Fruit fly (Drosophila melanogaster) whole organism, embryonic: ENCODE data around the gene CG14984.

Source experiments
- CG10565 ChIP-seq: fragments of 200-800 bp; sonication (Bioruptor generic); optimal IDR thresholded peaks from 3 replicates; lab custom pipeline; 2016; ENCODE audit warnings: missing biosample characterization, mild to moderate bottlenecking, missing genetic modification characterization
- CG13424 ChIP-seq: fragments of 200-800 bp; sonication (Bioruptor generic); optimal IDR thresholded peaks from 2 replicates; lab custom pipeline; 2019; ENCODE audit warnings: missing biosample characterization, mild to moderate bottlenecking, missing genetic modification characterization, moderate library complexity
- CG15011 ChIP-seq: fragments of 200-800 bp; sonication (Bioruptor generic); optimal IDR thresholded peaks from 3 replicates; lab custom pipeline; 2018; ENCODE audit warnings: missing biosample characterization, mild to moderate bottlenecking, missing genetic modification characterization
- CG15601 ChIP-seq: fragments of 200-800 bp; sonication (Bioruptor generic); optimal IDR thresholded peaks from 3 replicates; lab custom pipeline; 2019; ENCODE audit warnings: missing biosample characterization, mild to moderate bottlenecking, missing genetic modification characterization, moderate library complexity
- CG1603 ChIP-seq: fragments of 200-800 bp; sonication (Bioruptor generic); optimal IDR thresholded peaks from 2 replicates; lab custom pipeline; 2019; ENCODE audit warnings: missing biosample characterization, mild to moderate bottlenecking, missing genetic modification characterization, moderate library complexity
- CG1647 ChIP-seq: fragments of 200-800 bp; sonication (Bioruptor generic); optimal IDR thresholded peaks from 3 replicates; lab custom pipeline; 2016; ENCODE audit warnings: missing biosample characterization, missing genetic modification characterization
- CG16863 ChIP-seq: fragments of 200-800 bp; sonication (Bioruptor generic); optimal IDR thresholded peaks from 3 replicates; lab custom pipeline; 2016; ENCODE audit warnings: missing biosample characterization, missing genetic modification characterization
- CG17359 ChIP-seq: fragments of 200-800 bp; sonication (Bioruptor generic); optimal IDR thresholded peaks from 3 replicates; lab custom pipeline; 2018; ENCODE audit warnings: missing biosample characterization, mild to moderate bottlenecking, missing genetic modification characterization, moderate library complexity
- CG17385 ChIP-seq: fragments of 200-800 bp; sonication (Bioruptor generic); optimal IDR thresholded peaks from 3 replicates; lab custom pipeline; 2018; ENCODE audit warnings: missing biosample characterization, mild to moderate bottlenecking, missing genetic modification characterization
- CG18599 ChIP-seq: fragments of 200-800 bp; sonication (Bioruptor generic); optimal IDR thresholded peaks from 3 replicates; lab custom pipeline; 2017; ENCODE audit warnings: missing biosample characterization, missing genetic modification characterization, mild to moderate bottlenecking, moderate library complexity, missing genetic modification reagents
- CG31441 ChIP-seq: fragments of 200-800 bp; sonication (Bioruptor generic); IDR thresholded peaks from 2 replicates; pipeline ENCODE4 v1.3.6; 2022; ENCODE audit warnings: missing biosample characterization, missing genetic modification characterization
- CG32532 ChIP-seq: fragments of 200-800 bp; sonication (Bioruptor generic); IDR thresholded peaks from 2 replicates; pipeline ENCODE4 v1.3.6; 2022; ENCODE audit warnings: missing biosample characterization, missing genetic modification characterization
- CG34224 ChIP-seq: fragments of 200-800 bp; sonication (Bioruptor generic); IDR thresholded peaks from 3 replicates; pipeline ENCODE4 v1.3.6; 2022; ENCODE audit warnings: missing biosample characterization, missing genetic modification characterization; ENCODE audit not compliant: partially characterized antibody
- CG34376 ChIP-seq: fragments of 200-800 bp; sonication (Bioruptor generic); optimal IDR thresholded peaks from 2 replicates; lab custom pipeline; 2018; ENCODE audit warnings: missing biosample characterization, mild to moderate bottlenecking, missing genetic modification characterization
- CG3847 ChIP-seq: fragments of 200-800 bp; sonication (Bioruptor generic); IDR thresholded peaks from 2 replicates; pipeline ENCODE4 v1.3.6; 2022; ENCODE audit warnings: missing biosample characterization, missing genetic modification characterization
- CG4404 ChIP-seq: fragments of 200-800 bp; sonication (Bioruptor generic); IDR thresholded peaks from 2 replicates; pipeline ENCODE4 v1.3.6; 2022; ENCODE audit warnings: missing biosample characterization, missing genetic modification characterization
- CG6854 ChIP-seq: fragments of 200-800 bp; sonication (Bioruptor generic); optimal IDR thresholded peaks from 3 replicates; lab custom pipeline; 2017; ENCODE audit warnings: missing biosample characterization, mild to moderate bottlenecking, missing genetic modification characterization
- CG7271 ChIP-seq: fragments of 200-800 bp; sonication (Bioruptor generic); optimal IDR thresholded peaks from 2 replicates; lab custom pipeline; 2018; ENCODE audit warnings: missing biosample characterization, mild to moderate bottlenecking, missing genetic modification characterization, moderate library complexity
- CG7928 ChIP-seq: fragments of 200-800 bp; sonication (Bioruptor generic); optimal IDR thresholded peaks from 2 replicates; lab custom pipeline; 2017; ENCODE audit warnings: missing biosample characterization, mild to moderate bottlenecking, missing genetic modification characterization
- D19B ChIP-seq: fragments of 200-800 bp; sonication (Bioruptor generic); optimal IDR thresholded peaks from 2 replicates; lab custom pipeline; 2017; ENCODE audit warnings: missing biosample characterization, mild to moderate bottlenecking, missing genetic modification characterization
- Dad ChIP-seq: fragments of 200-800 bp; sonication (Bioruptor generic); optimal IDR thresholded peaks from 3 replicates; lab custom pipeline; 2016; ENCODE audit warnings: missing biosample characterization, missing genetic modification characterization
- Dbx ChIP-seq: fragments of 200-800 bp; sonication (Bioruptor generic); IDR thresholded peaks from 3 replicates; pipeline ENCODE4 v1.3.6; 2022; ENCODE audit warnings: missing biosample characterization, missing genetic modification characterization
- Drgx ChIP-seq: fragments of 200-800 bp; sonication (Bioruptor generic); IDR thresholded peaks from 2 replicates; pipeline ENCODE4 v1.3.6; 2022; ENCODE audit warnings: missing biosample characterization, missing genetic modification characterization
- E2f1 ChIP-seq: fragments of 200-800 bp; sonication (Bioruptor generic); IDR thresholded peaks from 2 replicates; pipeline ENCODE4 v1.3.6; 2022; ENCODE audit warnings: missing biosample characterization, missing genetic modification characterization
- Fer2 ChIP-seq: fragments of 200-800 bp; sonication (Bioruptor generic); optimal IDR thresholded peaks from 2 replicates; lab custom pipeline; 2018; ENCODE audit warnings: missing biosample characterization, mild to moderate bottlenecking, missing genetic modification characterization, moderate library complexity
- HHEX ChIP-seq: fragments of 200-800 bp; sonication (Bioruptor generic); optimal IDR thresholded peaks from 3 replicates; lab custom pipeline; 2017; ENCODE audit warnings: missing biosample characterization, mild to moderate bottlenecking, missing genetic modification characterization, missing genetic modification reagents
- HmgZ ChIP-seq: fragments of 200-800 bp; sonication (Bioruptor generic); optimal IDR thresholded peaks from 2 replicates; lab custom pipeline; 2018; ENCODE audit warnings: missing biosample characterization, mild to moderate bottlenecking, missing genetic modification characterization
- Hr3 ChIP-seq: fragments of 200-800 bp; sonication (Bioruptor generic); optimal IDR thresholded peaks from 3 replicates; lab custom pipeline; 2016; ENCODE audit warnings: missing biosample characterization, missing genetic modification characterization
- Lpt ChIP-seq: fragments of >200 bp; optimal IDR thresholded peaks from 2 replicates; lab custom pipeline; 2018; ENCODE audit warnings: missing biosample characterization, missing genetic modification characterization
- MTF-1 ChIP-seq: fragments of 200-800 bp; sonication (Bioruptor generic); optimal IDR thresholded peaks from 2 replicates; lab custom pipeline; 2018; ENCODE audit warnings: missing biosample characterization, mild to moderate bottlenecking, missing genetic modification characterization, borderline replicate concordance
- Rx ChIP-seq: fragments of 200-800 bp; sonication (Bioruptor generic); IDR thresholded peaks from 2 replicates; pipeline ENCODE4 v1.3.6; 2022; ENCODE audit warnings: missing biosample characterization, missing genetic modification characterization
- Scr ChIP-seq: fragments of 200-800 bp; sonication (Bioruptor generic); IDR thresholded peaks from 2 replicates; pipeline ENCODE4 v1.3.6; 2022; ENCODE audit warnings: missing biosample characterization, missing genetic modification characterization; ENCODE audit not compliant: partially characterized antibody
- ab ChIP-seq: fragments of 200-800 bp; sonication (Bioruptor generic); optimal IDR thresholded peaks from 2 replicates; lab custom pipeline; 2016; ENCODE audit warnings: missing biosample characterization, missing genetic modification characterization
- aop ChIP-seq: fragments of 200-800 bp; sonication (Bioruptor generic); IDR thresholded peaks from 2 replicates; pipeline ENCODE4 v1.3.6; 2022; ENCODE audit warnings: missing biosample characterization, missing genetic modification characterization
- az2 ChIP-seq: fragments of 200-800 bp; sonication (Bioruptor generic); optimal IDR thresholded peaks from 3 replicates; lab custom pipeline; 2016; ENCODE audit warnings: missing biosample characterization, missing genetic modification characterization
- cad ChIP-seq: fragments of >200 bp; optimal IDR thresholded peaks from 2 replicates; lab custom pipeline; 2017; ENCODE audit warnings: missing biosample characterization, missing genetic modification characterization
- croc ChIP-seq: fragments of 200-800 bp; sonication (Bioruptor generic); conservative IDR thresholded peaks from 3 replicates; pipeline ENCODE4 v1.3.6; 2022; ENCODE audit warnings: missing biosample characterization, missing genetic modification characterization
- grn ChIP-seq: fragments of 200-800 bp; sonication (Bioruptor generic); optimal IDR thresholded peaks from 3 replicates; lab custom pipeline; 2017; ENCODE audit warnings: missing biosample characterization, missing genetic modification characterization
- kni ChIP-seq: fragments of 200-800 bp; sonication (Bioruptor generic); optimal IDR thresholded peaks from 3 replicates; lab custom pipeline; 2017; ENCODE audit warnings: mild to moderate bottlenecking, missing biosample characterization, missing genetic modification reagents, missing genetic modification characterization
- lmd ChIP-seq: fragments of 200-800 bp; sonication (Bioruptor generic); IDR thresholded peaks from 2 replicates; pipeline ENCODE4 v1.3.6; 2022; ENCODE audit warnings: missing biosample characterization, missing genetic modification characterization
- lola ChIP-seq, 3 experiments: fragments of >200 bp in 2 of 3; fragments of 200-800 bp in 1 of 3; sonication (Bioruptor generic) in 1 of 3; optimal IDR thresholded peaks; 2 replicates each; lab custom pipeline; 2017 to 2019; ENCODE audit warnings: missing biosample characterization in 3 of 3, missing genetic modification characterization in 3 of 3, mild to moderate bottlenecking in 1 of 3, moderate library complexity in 1 of 3
- nom ChIP-seq: fragments of 200-800 bp; sonication (Bioruptor generic); optimal IDR thresholded peaks from 2 replicates; lab custom pipeline; 2017; ENCODE audit warnings: missing biosample characterization, missing genetic modification characterization, mild to moderate bottlenecking, moderate library complexity, missing genetic modification reagents
- onecut ChIP-seq: fragments of 200-800 bp; sonication (Bioruptor generic); IDR thresholded peaks from 2 replicates; pipeline ENCODE4 v1.3.6; 2022; ENCODE audit warnings: missing biosample characterization, missing genetic modification characterization
- run ChIP-seq: fragments of 200-800 bp; sonication (Bioruptor generic); optimal IDR thresholded peaks from 3 replicates; lab custom pipeline; 2018; ENCODE audit warnings: missing biosample characterization, mild to moderate bottlenecking, missing genetic modification characterization
- so ChIP-seq: fragments of 200-800 bp; sonication (Bioruptor generic); IDR thresholded peaks from 3 replicates; pipeline ENCODE4 v1.3.6; 2022; ENCODE audit warnings: missing biosample characterization, missing genetic modification characterization
- stwl ChIP-seq: fragments of 200-800 bp; sonication (Bioruptor generic); optimal IDR thresholded peaks from 3 replicates; lab custom pipeline; 2018; ENCODE audit warnings: missing biosample characterization, mild to moderate bottlenecking, missing genetic modification characterization, moderate library complexity
- tio ChIP-seq: fragments of 200-800 bp; sonication (Bioruptor generic); optimal IDR thresholded peaks from 2 replicates; lab custom pipeline; 2017; ENCODE audit warnings: missing biosample characterization, missing genetic modification characterization, inconsistent platforms
- tx ChIP-seq: fragments of 200-800 bp; sonication (Bioruptor generic); optimal IDR thresholded peaks from 2 replicates; lab custom pipeline; 2016; ENCODE audit warnings: missing biosample characterization, missing genetic modification characterization
- vvl ChIP-seq: fragments of 200-800 bp; sonication (Bioruptor generic); IDR thresholded peaks from 2 replicates; pipeline ENCODE4 v1.3.6; 2022; ENCODE audit warnings: missing biosample characterization, missing genetic modification characterization

The CG14984 gene

DNA sequence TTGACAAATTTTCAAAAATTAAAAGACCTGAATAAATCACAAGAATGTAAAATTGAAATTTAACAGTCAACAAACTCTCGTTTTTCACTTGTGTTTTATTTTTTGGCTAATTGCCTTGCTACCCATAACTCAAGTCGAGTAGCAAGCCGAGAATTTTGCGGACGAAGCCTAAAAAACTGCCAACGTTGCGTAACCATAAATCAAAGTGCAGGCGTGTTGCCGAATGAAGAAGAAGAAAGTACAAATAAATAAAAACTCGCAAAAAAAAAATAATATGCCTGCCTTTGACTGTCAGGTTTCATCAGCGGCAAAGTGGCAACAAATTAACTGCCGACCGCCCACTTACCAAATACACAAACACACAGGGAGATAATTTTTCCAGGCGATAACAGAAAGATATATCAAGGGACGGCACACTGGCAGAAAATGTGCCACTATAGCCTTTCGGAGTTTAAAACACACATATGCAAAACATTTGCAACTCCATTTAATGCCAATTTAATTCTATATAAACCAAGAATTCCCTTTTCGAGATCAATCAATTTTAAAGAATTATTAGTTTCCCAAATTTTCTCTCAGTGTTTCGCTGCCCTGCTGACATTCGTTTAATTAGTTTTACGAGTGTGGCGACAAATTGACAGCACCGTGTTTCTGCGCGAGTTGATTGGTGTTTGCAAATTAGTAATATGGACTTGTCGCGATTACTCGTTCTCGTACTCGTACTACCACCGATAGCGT, 24.0 kb downstream of the CG14984 start (continued):
- TF ChIP-seq D19B (GFP tag; lab: Kevin White, UChicago) (peak; percentile 75), CG34224 (GFP tag; lab: Robert Waterston, UW) (no peak), so (GFP tag; lab: Robert Waterston, UW) (peak; percentile 81), grn (GFP tag; lab: Kevin White, UChicago) (peak; percentile 3), HHEX (GFP tag; lab: Kevin White, UChicago) (peak; percentile 87), lmd (GFP tag; lab: Robert Waterston, UW) (peak; percentile 88), ab (GFP tag; lab: Kevin White, UChicago) (peak; percentile 78), run (tag; lab: Kevin White, UChicago) (peak; percentile 54), CG32532 (GFP tag; lab: Robert Waterston, UW) (peak; percentile 92), CG4404 (peak; percentile 66), Lpt (GFP tag; lab: Kevin White, UChicago) (no peak), Hr3 (GFP tag; lab: Kevin White, UChicago) (peak; percentile 78), CG18599 (GFP tag; lab: Kevin White, UChicago) (peak; percentile 97), kni (GFP tag; lab: Kevin White, UChicago) (no peak), CG1603 (tag; lab: Kevin White, UChicago) (peak; percentile 81), onecut (GFP tag; lab: Robert Waterston, UW) (peak; percentile 72), CG3847 (GFP tag; lab: Robert Waterston, UW) (peak; percentile 91), tio (GFP tag; lab: Kevin White, UChicago) (peak; percentile 79), CG16863 (GFP tag; lab: Kevin White, UChicago) (peak; percentile 83), Dad (GFP tag; lab: Kevin White, UChicago) (peak; percentile 72), az2 (peak; percentile 83), Drgx (peak; percentile 69), CG7928 (GFP tag; lab: Kevin White, UChicago) (peak; percentile 57), HmgZ (tag; lab: Kevin White, UChicago) (peak; percentile 95), nom (GFP tag; lab: Kevin White, UChicago) (no peak), aop (no peak), stwl (tag; lab: Kevin White, UChicago) (no peak), Fer2 (peak; percentile 83), Scr (GFP tag; lab: Robert Waterston, UW) (no peak), CG1647 (peak; percentile 82), lola (GFP tag; optimal IDR thresholded peaks at IDR 0.05; lab: Kevin White, UChicago) (no peak), vvl (GFP tag; lab: Robert Waterston, UW) (peak; percentile 91), CG31441 (GFP tag; lab: Robert Waterston, UW) (peak; percentile 69), CG6854 (GFP tag; lab: Kevin White, UChicago) (peak; percentile 67), CG17385 (GFP tag; lab: Kevin White, UChicago) (peak; percentile 87), CG10565 (GFP tag; lab: Kevin White, UChicago) (no peak), CG17359 (peak; percentile 84), MTF-1 (GFP tag; lab: Kevin White, UChicago) (peak; percentile 67), tx (peak; percentile 87), E2f1 (GFP tag; lab: Robert Waterston, UW) (peak; percentile 75), CG34376 (GFP tag; lab: Kevin White, UChicago) (peak; percentile 85), CG7271 (no peak), CG15601 (peak; percentile 58), Dbx (peak; percentile 95), cad (GFP tag; lab: Kevin White, UChicago) (no peak), CG15011 (GFP tag; lab: Kevin White, UChicago) (peak; percentile 84), croc (GFP tag; lab: Robert Waterston, UW) (peak; percentile 27; the same call in 1 of the 3 replicates), CG13424 (tag; lab: Kevin White, UChicago) (peak; percentile 90), Rx (peak; percentile 66)
